Fruit fly (Drosophila melanogaster): ENCODE data around the gene Pect.

Gene Pect

dm6 chr2L:13164994-13165801, 38.4 kb upstream of the Pect start, which contains the start of gene Sirt1 (continued):
- TF ChIP-seq fd102C (GFP tag; optimal IDR thresholded peaks at IDR 0.05): no peak
- no peak for TF ChIP-seq usp (GFP tag; optimal IDR thresholded peaks at IDR 0.05)
- TF ChIP-seq E2f2 (GFP tag; IDR thresholded peaks at IDR 0.05): peak; percentile 43; the same call in 1 of the 2 replicates
- TF ChIP-seq CG10431 (GFP tag; optimal IDR thresholded peaks at IDR 0.05): peak; percentile 49
- TF ChIP-seq CG8944 (GFP tag; optimal IDR thresholded peaks at IDR 0.05): peak; percentile 58
- no peak for TF ChIP-seq hbn (GFP tag; IDR thresholded peaks at IDR 0.05; ENCODE audit: partially characterized antibody)
- TF ChIP-seq hb (GFP tag; IDR thresholded peaks at IDR 0.05; ENCODE audit: partially characterized antibody): no peak
- TF ChIP-seq CG5953 (GFP tag; IDR thresholded peaks at IDR 0.05): peak; percentile 29; the same call in 1 of the 2 replicates
- TF ChIP-seq CG10274 (GFP tag; optimal IDR thresholded peaks at IDR 0.05): peak; percentile 43
- TF ChIP-seq chn (GFP tag; optimal IDR thresholded peaks at IDR 0.05): peak; percentile 35
- peak; percentile 85 for TF ChIP-seq CG8281 (tag; optimal IDR thresholded peaks at IDR 0.05)
- no peak for TF ChIP-seq NC2β (GFP tag; optimal IDR thresholded peaks at IDR 0.05)
- no peak for TF ChIP-seq ham (GFP tag; IDR thresholded peaks at IDR 0.05)
- TF ChIP-seq fru (optimal IDR thresholded peaks at IDR 0.05): no peak
- TF ChIP-seq Lim3 (GFP tag; IDR thresholded peaks at IDR 0.05): no peak
- TF ChIP-seq wek (GFP tag; optimal IDR thresholded peaks at IDR 0.05): no peak
- peak; percentile 85 for TF ChIP-seq Hsf (GFP tag; optimal IDR thresholded peaks at IDR 0.05)
- peak; percentile 14 for TF ChIP-seq CG12769 (tag; optimal IDR thresholded peaks at IDR 0.05)
- no peak for TF ChIP-seq corto (GFP tag; optimal IDR thresholded peaks at IDR 0.05)
- peak; percentile 46 for TF ChIP-seq Mad (GFP tag; optimal IDR thresholded peaks at IDR 0.05)
- TF ChIP-seq CG15269 (tag; optimal IDR thresholded peaks at IDR 0.05): peak; percentile 90
- no peak for TF ChIP-seq CG12744 (GFP tag; optimal IDR thresholded peaks at IDR 0.05)
- peak; percentile 89 for TF ChIP-seq CG15696 (tag; optimal IDR thresholded peaks at IDR 0.05)
- no peak for TF ChIP-seq CG10565 (GFP tag; optimal IDR thresholded peaks at IDR 0.05)
- TF ChIP-seq vfl (GFP tag; optimal IDR thresholded peaks at IDR 0.05): peak; percentile 10
- TF ChIP-seq bbx (GFP tag; IDR thresholded peaks at IDR 0.05; ENCODE audit: partially characterized antibody): peak; percentile 63; the same call in 1 of the 2 replicates
- peak; percentile 67 for TF ChIP-seq MTF-1 (GFP tag; optimal IDR thresholded peaks at IDR 0.05; ENCODE audit: borderline replicate concordance)
- peak; percentile 89 for TF ChIP-seq slbo (GFP tag; IDR thresholded peaks at IDR 0.05)
- TF ChIP-seq grn (GFP tag; optimal IDR thresholded peaks at IDR 0.05): no peak
- peak; percentile 61 for TF ChIP-seq CG12299 (tag; optimal IDR thresholded peaks at IDR 0.05)
- TF ChIP-seq Xrp1 (GFP tag; IDR thresholded peaks at IDR 0.05): peak; percentile 80
- TF ChIP-seq CG2712 (tag; optimal IDR thresholded peaks at IDR 0.05): peak; percentile 90
- TF ChIP-seq CG6272 (GFP tag; IDR thresholded peaks at IDR 0.05): peak; percentile 63
- peak; percentile 43; the same call in 1 of the 3 replicates for TF ChIP-seq Opbp (GFP tag; IDR thresholded peaks at IDR 0.05; ENCODE audit: partially characterized antibody)
- peak; percentile 64 for TF ChIP-seq CG2875 (GFP tag; optimal IDR thresholded peaks at IDR 0.05)
- peak; percentile 25 for TF ChIP-seq Atf3 (GFP tag; optimal IDR thresholded peaks at IDR 0.05)
- no peak for TF ChIP-seq Side (GFP tag; optimal IDR thresholded peaks at IDR 0.05)
- TF ChIP-seq CG7745 (tag; optimal IDR thresholded peaks at IDR 0.05): no peak
- peak; percentile 44 for TF ChIP-seq CG15073 (GFP tag; optimal IDR thresholded peaks at IDR 0.05)
- TF ChIP-seq Fer3 (tag; optimal IDR thresholded peaks at IDR 0.05): peak; percentile 78
- peak; percentile 90 for TF ChIP-seq lmd (GFP tag; IDR thresholded peaks at IDR 0.05)
- peak; percentile 67 for TF ChIP-seq run (tag; optimal IDR thresholded peaks at IDR 0.05)
- TF ChIP-seq CG2116 (GFP tag; optimal IDR thresholded peaks at IDR 0.05): peak; percentile 66
- peak; percentile 66 for TF ChIP-seq wdn (GFP tag; IDR thresholded peaks at IDR 0.05)
- TF ChIP-seq D19A (tag; optimal IDR thresholded peaks at IDR 0.05): no peak
- peak; percentile 31 for TF ChIP-seq Antp (GFP tag; optimal IDR thresholded peaks at IDR 0.05)
- peak; percentile 26 for TF ChIP-seq Jarid2 (GFP tag; optimal IDR thresholded peaks at IDR 0.05)
- peak; percentile 92 for TF ChIP-seq Abd-B (GFP tag; optimal IDR thresholded peaks at IDR 0.05)
- TF ChIP-seq CG2889 (GFP tag; IDR thresholded peaks at IDR 0.05): peak; percentile 54; the same call in 1 of the 3 replicates

Measured in whole organism, embryonic.